Fruit fly (Drosophila melanogaster): ENCODE results near the gene CG32278.

CG32278 gene

dm6 chr3L:3178530-3179096, 9.5 kb downstream of the CG32278 start, which contains the start of the genes MnM and Girdin (continued):
- peak; percentile 29; the same call in 1 of the 3 replicates for TF ChIP-seq CG6163 (GFP tag; IDR thresholded peaks at IDR 0.05)
- no peak for TF ChIP-seq CG6276 (GFP tag; optimal IDR thresholded peaks at IDR 0.05)
- TF ChIP-seq CG11902 (GFP tag; optimal IDR thresholded peaks at IDR 0.05): no peak
- no peak for TF ChIP-seq pdm3 (GFP tag; optimal IDR thresholded peaks at IDR 0.05)
- TF ChIP-seq CG11762 (GFP tag; optimal IDR thresholded peaks at IDR 0.05; ENCODE audit: insufficient read depth): no peak
- peak; percentile 28; the same call in 1 of the 2 replicates for TF ChIP-seq Gug (GFP tag; IDR thresholded peaks at IDR 0.05)
- no peak for TF ChIP-seq dsx (GFP tag; optimal IDR thresholded peaks at IDR 0.05; ENCODE audit: poor library complexity, severe bottlenecking)

dm6 chr3L:3179474-3179873, 10.4 kb downstream of the CG32278 start:
- TF ChIP-seq CG11902 (GFP tag; optimal IDR thresholded peaks at IDR 0.05) (peak; percentile 83), CG6808 (GFP tag; optimal IDR thresholded peaks at IDR 0.05) (peak; percentile 91), Gug (GFP tag; IDR thresholded peaks at IDR 0.05) (peak; percentile 86), eg (GFP tag; IDR thresholded peaks at IDR 0.05) (peak; percentile 95), achi (GFP tag; optimal IDR thresholded peaks at IDR 0.05) (no peak), ss (GFP tag; optimal IDR thresholded peaks at IDR 0.05) (peak in 1 of 2 experiments; percentile 89), CG8319 (GFP tag; optimal IDR thresholded peaks at IDR 0.05) (peak; percentile 85), CG11294 (GFP tag; IDR thresholded peaks at IDR 0.05) (peak; percentile 78), dac (GFP tag; optimal IDR thresholded peaks at IDR 0.05) (peak; percentile 35), OdsH (GFP tag; optimal IDR thresholded peaks at IDR 0.05) (no peak), CG11762 (GFP tag; optimal IDR thresholded peaks at IDR 0.05; ENCODE audit: insufficient read depth) (peak; percentile 83), Smox (GFP tag; optimal IDR thresholded peaks at IDR 0.05) (no peak), dsx (GFP tag; optimal IDR thresholded peaks at IDR 0.05; ENCODE audit: poor library complexity, severe bottlenecking) (peak; percentile 94), topi (GFP tag; optimal IDR thresholded peaks at IDR 0.05) (peak; percentile 94), Eip78C (GFP tag) (peak; percentile 98), Eip93F (GFP tag; optimal IDR thresholded peaks at IDR 0.05) (peak; percentile 86), Eip75B (GFP tag; optimal IDR thresholded peaks at IDR 0.05) (peak; percentile 96), Sox102F (GFP tag; optimal IDR thresholded peaks at IDR 0.05) (no peak), Ets96B (tag; optimal IDR thresholded peaks at IDR 0.05) (peak; percentile 95), CG3032 (tag; optimal IDR thresholded peaks at IDR 0.05) (peak; percentile 91), CG16779 (tag; optimal IDR thresholded peaks at IDR 0.05) (peak; percentile 82), CG3919 (GFP tag; optimal IDR thresholded peaks at IDR 0.05) (peak; percentile 94), net (GFP tag; optimal IDR thresholded peaks at IDR 0.05) (peak; percentile 87), CG9139 (GFP tag; optimal IDR thresholded peaks at IDR 0.05) (peak; percentile 86), CG4318 (GFP tag; optimal IDR thresholded peaks at IDR 0.05) (no peak), vri (GFP tag; optimal IDR thresholded peaks at IDR 0.05) (no peak), CG32006 (GFP tag; optimal IDR thresholded peaks at IDR 0.05) (peak; percentile 85), Met (GFP tag; optimal IDR thresholded peaks at IDR 0.05) (peak; percentile 93), CG8632 (GFP tag; optimal IDR thresholded peaks at IDR 0.05) (peak; percentile 90), Hr4 (GFP tag; optimal IDR thresholded peaks at IDR 0.05) (peak; percentile 75), CG8119 (GFP tag; IDR thresholded peaks at IDR 0.05) (peak; percentile 84), acj6 (GFP tag; optimal IDR thresholded peaks at IDR 0.05) (peak; percentile 89), pdm3 (GFP tag; optimal IDR thresholded peaks at IDR 0.05) (peak; percentile 90), CG15336 (GFP tag; IDR thresholded peaks at IDR 0.05) (peak; percentile 88), CG10669 (GFP tag; optimal IDR thresholded peaks at IDR 0.05) (peak; percentile 93), CG10631 (GFP tag; optimal IDR thresholded peaks at IDR 0.05) (no peak), Blimp-1 (GFP tag; optimal IDR thresholded peaks at IDR 0.05) (peak; percentile 76), Hr39 (GFP tag; optimal IDR thresholded peaks at IDR 0.05) (peak; percentile 95), CG1621 (tag; optimal IDR thresholded peaks at IDR 0.05) (peak; percentile 92), Sox15 (GFP tag; optimal IDR thresholded peaks at IDR 0.05) (peak; percentile 77), CG6276 (GFP tag; optimal IDR thresholded peaks at IDR 0.05) (no peak), CG34406 (GFP tag; optimal IDR thresholded peaks at IDR 0.05) (peak; percentile 89), CG6163 (GFP tag; IDR thresholded peaks at IDR 0.05) (peak; percentile 96), fd85E (GFP tag; optimal IDR thresholded peaks at IDR 0.05) (peak; percentile 67), spab (GFP tag; optimal IDR thresholded peaks at IDR 0.05) (peak; percentile 92), CG31627 (GFP tag; optimal IDR thresholded peaks at IDR 0.05) (peak; percentile 91), CG6854 (GFP tag; optimal IDR thresholded peaks at IDR 0.05) (peak; percentile 89)
